Worm (Caenorhabditis elegans): ENCODE measurements around the gene farl-11.
A peak's percentile ranks its signal among the peaks of the same experiment; 100 is the strongest.

Gene farl-11

DNA sequence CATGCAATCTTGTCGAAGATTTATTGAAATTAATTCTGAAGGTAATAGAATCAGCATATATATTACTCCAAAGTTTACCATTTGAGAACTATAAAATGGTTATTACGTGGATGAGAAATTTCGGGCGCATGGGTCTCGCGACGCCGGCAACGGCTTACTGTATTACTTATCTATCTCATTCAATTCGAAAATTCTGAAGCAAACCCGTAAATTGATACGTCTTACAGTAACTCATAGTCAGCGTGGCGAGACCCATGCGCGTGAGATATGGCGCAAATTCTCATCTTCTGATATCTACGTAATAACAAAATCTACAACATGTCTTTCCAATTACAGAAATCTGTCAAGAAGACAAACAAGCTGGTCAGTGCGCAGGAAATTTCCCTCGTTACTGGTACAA is 14.7 kb upstream of the farl-11 start:
- TF ChIP-seq ZK546.5 (tag; optimal IDR thresholded peaks at IDR 0.05): no peak
- no peak for TF ChIP-seq tbx-2 (tag; optimal IDR thresholded peaks at IDR 0.05)
- no peak for TF ChIP-seq daf-12 (tag; optimal IDR thresholded peaks at IDR 0.05)
- no peak for TF ChIP-seq fos-1 (tag; optimal IDR thresholded peaks at IDR 0.05)
- TF ChIP-seq elt-2 (tag; optimal IDR thresholded peaks at IDR 0.05): no peak
- TF ChIP-seq nhr-67 (tag; optimal IDR thresholded peaks at IDR 0.05): no peak
- TF ChIP-seq egl-27 (tag; optimal IDR thresholded peaks at IDR 0.05): no peak
- TF ChIP-seq unc-39 (tag; optimal IDR thresholded peaks at IDR 0.05): no peak
- TF ChIP-seq hmg-11 (tag; optimal IDR thresholded peaks at IDR 0.05): no peak

DNA sequence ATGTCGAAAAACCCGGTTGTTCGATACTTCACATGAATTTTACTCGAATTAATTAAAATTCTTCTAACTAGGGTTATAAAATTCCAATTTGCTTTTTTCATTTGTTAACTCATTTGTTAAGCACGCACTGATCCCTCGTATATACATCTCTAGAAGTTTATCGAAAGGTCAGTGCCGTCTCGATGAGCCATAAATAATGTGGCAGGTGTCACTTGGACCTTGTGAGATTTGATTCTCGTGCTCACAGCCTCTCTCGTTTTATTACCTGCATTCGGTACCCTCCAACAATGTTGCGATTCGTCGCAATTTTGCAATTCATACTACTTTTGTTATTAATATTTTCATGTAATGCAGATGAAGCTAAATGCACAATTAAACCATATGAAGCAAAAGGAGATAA is 11.5 kb upstream of the farl-11 start, which contains the start of gene spon-1:
Gene spon-1 (plus strand): TSS at position 208 of the 400 bp plus-strand sequence.
- TF ChIP-seq zag-1 (tag; optimal IDR thresholded peaks at IDR 0.05) (no peak), eor-1 (tag; optimal IDR thresholded peaks at IDR 0.05) (no peak), snpc-4 (tag; optimal IDR thresholded peaks at IDR 0.05) (no peak), lin-39 (tag; optimal IDR thresholded peaks at IDR 0.05) (no peak), ceh-9 (tag; optimal IDR thresholded peaks at IDR 0.05) (no peak), nhr-77 (tag; optimal IDR thresholded peaks at IDR 0.05) (no peak), ceh-82 (tag; optimal IDR thresholded peaks at IDR 0.05) (no peak), ztf-11 (tag; optimal IDR thresholded peaks at IDR 0.05) (no peak), nhr-67 (tag; optimal IDR thresholded peaks at IDR 0.05) (no peak), fkh-10 (GFP tag; optimal IDR thresholded peaks at IDR 0.05) (no peak), ceh-16 (tag; optimal IDR thresholded peaks at IDR 0.05) (no peak), tbx-2 (tag; optimal IDR thresholded peaks at IDR 0.05) (no peak), elt-2 (tag; optimal IDR thresholded peaks at IDR 0.05) (no peak)

DNA sequence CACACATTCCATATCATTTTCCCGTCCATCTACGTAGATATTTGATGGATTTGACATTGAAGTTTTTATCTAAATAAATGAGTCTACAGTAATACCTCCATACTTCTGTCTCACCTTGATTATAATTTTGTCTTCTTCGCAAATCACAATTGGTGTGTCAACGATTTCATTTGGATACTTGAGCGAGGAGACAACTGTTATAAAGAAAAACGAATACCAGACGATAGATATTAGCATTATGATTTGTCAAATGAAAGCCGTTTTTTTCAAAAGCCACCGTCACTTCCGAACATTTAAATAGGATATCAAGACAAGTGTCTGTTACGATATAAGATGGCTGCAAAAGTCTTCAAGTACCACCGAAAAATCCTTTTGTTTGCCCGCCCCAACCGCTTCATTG is 10.8 kb upstream of the farl-11 start, which contains the start of gene cutl-5:
Gene cutl-5 (minus strand): TSS at position 269 of the 400 bp plus-strand sequence.
- TF ChIP-seq R02D3.7 (tag; optimal IDR thresholded peaks at IDR 0.05) (no peak), egl-27 (tag; optimal IDR thresholded peaks at IDR 0.05) (no peak), nhr-12 (tag; optimal IDR thresholded peaks at IDR 0.05) (no peak), nhr-76 (tag; optimal IDR thresholded peaks at IDR 0.05) (no peak), mml-1 (tag; optimal IDR thresholded peaks at IDR 0.05) (no peak), jun-1 (tag; optimal IDR thresholded peaks at IDR 0.05) (no peak), ztf-4 (tag; optimal IDR thresholded peaks at IDR 0.05) (no peak), elt-3 (tag; optimal IDR thresholded peaks at IDR 0.05) (no peak)

ce11 chrII:7112780-7113179 is 7.9 kb upstream of the farl-11 start, which contains the start of gene F10E7.6:
F10E7.6 (plus strand) TSS chrII:7113080.
- TF ChIP-seq nhr-237 (tag; optimal IDR thresholded peaks at IDR 0.05) (no peak), daf-12 (tag; optimal IDR thresholded peaks at IDR 0.05) (no peak), zag-1 (tag; optimal IDR thresholded peaks at IDR 0.05) (no peak), jun-1 (tag; optimal IDR thresholded peaks at IDR 0.05) (no peak)

DNA sequence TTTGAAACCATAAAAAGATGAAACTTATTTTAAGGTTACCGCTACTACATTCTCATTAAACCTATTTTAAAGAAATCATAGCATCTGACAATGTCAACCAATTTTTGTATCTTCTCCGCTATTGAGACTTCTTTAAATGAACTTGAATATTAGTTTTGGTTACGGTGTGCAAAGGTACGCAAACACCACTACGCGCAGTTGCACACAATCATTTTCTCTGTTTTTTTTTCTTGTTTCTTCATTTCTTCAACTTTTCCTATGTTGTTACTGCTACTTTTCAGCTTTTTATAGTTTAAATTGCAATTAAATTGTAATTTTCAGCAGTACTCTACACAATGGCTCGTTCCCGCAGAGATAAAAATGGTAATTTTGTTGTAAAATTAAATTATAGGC is 6.8 kb upstream of the farl-11 start, which contains the start of gene F10E7.5:
Gene F10E7.5 (plus strand): TSS at position 322 of the 393 bp plus-strand sequence.
- TF ChIP-seq ceh-82 (tag; optimal IDR thresholded peaks at IDR 0.05) (peak; percentile 11), eor-1 (tag; optimal IDR thresholded peaks at IDR 0.05) (no peak), pha-4 (tag; optimal IDR thresholded peaks at IDR 0.05) (no peak), fkh-10 (GFP tag; optimal IDR thresholded peaks at IDR 0.05) (peak; percentile 1), pqm-1 (tag; optimal IDR thresholded peaks at IDR 0.05) (no peak), skn-1 (tag; optimal IDR thresholded peaks at IDR 0.05) (peak; percentile 3), lin-39 (tag; optimal IDR thresholded peaks at IDR 0.05) (peak; percentile 27), snpc-4 (tag; optimal IDR thresholded peaks at IDR 0.05) (peak; percentile 41), daf-12 (tag; optimal IDR thresholded peaks at IDR 0.05) (no peak), elt-1 (tag; optimal IDR thresholded peaks at IDR 0.05) (no peak), lin-15B (tag; optimal IDR thresholded peaks at IDR 0.05) (peak; percentile 48), nfya-1 (tag; optimal IDR thresholded peaks at IDR 0.05; ENCODE audit: insufficient read depth) (peak; percentile 81), fkh-2 (tag; optimal IDR thresholded peaks at IDR 0.05) (no peak), elt-3 (tag; optimal IDR thresholded peaks at IDR 0.05) (no peak), sea-2 (GFP tag; optimal IDR thresholded peaks at IDR 0.05) (no peak), nhr-25 (tag; optimal IDR thresholded peaks at IDR 0.05) (no peak), nhr-43 (tag; optimal IDR thresholded peaks at IDR 0.05; ENCODE audit: poor library complexity, severe bottlenecking) (peak; percentile 13)

Measured in whole organism, L3 larva.